Worm (Caenorhabditis elegans): Measurements from ENCODE around the gene F14H12.6.

DNA sequence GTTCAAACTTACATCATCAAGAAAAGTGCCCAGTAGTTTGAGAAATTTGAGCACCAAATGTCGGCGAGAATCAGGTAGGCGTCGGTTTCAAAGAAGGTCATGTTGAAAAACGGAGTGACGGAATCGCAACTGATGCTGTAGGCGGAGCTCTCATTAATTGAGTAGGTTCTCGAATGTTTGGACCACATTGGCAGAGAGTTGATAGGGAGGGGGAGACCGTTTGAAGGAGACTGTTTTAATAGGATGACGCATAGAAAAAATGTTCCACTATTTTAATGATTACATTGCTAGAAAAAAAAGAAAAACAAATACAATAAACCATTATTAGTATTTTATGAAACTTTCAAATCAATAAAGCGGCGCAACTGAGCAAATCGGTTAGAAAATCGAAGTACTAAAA lies 5.8 kb upstream of the F14H12.6 start, which contains the start of gene F14H12.17:
- TF ChIP-seq R02D3.7 (tag; optimal IDR thresholded peaks at IDR 0.05): no peak
- TF ChIP-seq alr-1 (tag; optimal IDR thresholded peaks at IDR 0.05): no peak

All from whole organism, L2 larva.